Worm (Caenorhabditis elegans) whole organism, L4 larva: Measurements from ENCODE around the gene Y51B9A.5.

Source experiments
- F26F4.8 ChIP-seq: fragments of 200-800 bp; sonication (Bioruptor generic); conservative IDR thresholded peaks from 2 replicates; pipeline ENCODE4 v1.3.6; 2022; ENCODE audit warnings: missing genetic modification characterization, missing compliant biosample characterization
- Y105C5A.15 ChIP-seq: fragments of 200-800 bp; sonication (Bioruptor generic); IDR thresholded peaks from 2 replicates; pipeline ENCODE4 v1.3.6; 2022; ENCODE audit warnings: missing genetic modification characterization, missing compliant biosample characterization
- Y48G9A.11 ChIP-seq: fragments of 200-800 bp; sonication (Bioruptor generic); IDR thresholded peaks from 2 replicates; pipeline ENCODE4 v1.3.6; 2022; ENCODE audit warnings: missing genetic modification reagents, missing genetic modification characterization, missing compliant biosample characterization
- Y5F2A.4 ChIP-seq: fragments of 200-800 bp; sonication (Bioruptor generic); optimal IDR thresholded peaks from 2 replicates; lab custom pipeline; 2018; ENCODE audit warnings: mild to moderate bottlenecking, missing genetic modification characterization, missing compliant biosample characterization
- ZK546.5 ChIP-seq, 2 experiments: sonication (generic microtip); optimal IDR thresholded peaks; 2 replicates each; lab custom pipeline; 2017; ENCODE audit warnings: missing biosample characterization in 2 of 2, missing genetic modification characterization in 2 of 2
- aha-1 ChIP-seq: fragments of 150-350 bp; peaks from one replicate; lab custom pipeline; 2014; ENCODE audit warnings: missing biosample characterization, missing genetic modification characterization
- aly-2 ChIP-seq: sonication (generic microtip); optimal IDR thresholded peaks from 2 replicates; lab custom pipeline; 2018; ENCODE audit warnings: missing biosample characterization, missing genetic modification characterization
- attf-4 ChIP-seq: sonication (generic microtip); optimal IDR thresholded peaks from 3 replicates; lab custom pipeline; 2017; ENCODE audit warnings: missing biosample characterization, missing genetic modification characterization
- ceh-28 ChIP-seq: fragments of 150-350 bp; optimal IDR thresholded peaks from 2 replicates; lab custom pipeline; 2014; ENCODE audit warnings: missing biosample characterization, missing genetic modification reagents, missing genetic modification characterization
- ceh-32 ChIP-seq: sonication (generic microtip); optimal IDR thresholded peaks from 2 replicates; lab custom pipeline; 2016; ENCODE audit warnings: mild to moderate bottlenecking, missing genetic modification characterization, missing compliant biosample characterization; ENCODE audit not compliant: poor library complexity
- ceh-82 ChIP-seq: sonication (generic microtip); optimal IDR thresholded peaks from 2 replicates; lab custom pipeline; 2017; ENCODE audit warnings: missing biosample characterization, missing genetic modification characterization
- ces-1 ChIP-seq: fragments of 150-350 bp; sonication (generic microtip); optimal IDR thresholded peaks from 4 replicates; lab custom pipeline; 2014; ENCODE audit warnings: missing biosample characterization, missing genetic modification reagents, missing genetic modification characterization
- ctbp-1 ChIP-seq: fragments of 200-800 bp; sonication (Bioruptor generic); IDR thresholded peaks from 2 replicates; pipeline ENCODE4 v1.3.6; 2022; ENCODE audit warnings: missing genetic modification reagents, missing genetic modification characterization, missing compliant biosample characterization
- daf-16 ChIP-seq, 3 experiments: sonication (generic microtip); optimal IDR thresholded peaks; 2 replicates each; lab custom pipeline; 2016 to 2017; ENCODE audit warnings: missing genetic modification characterization in 3 of 3, missing genetic modification reagents in 3 of 3, mild to moderate bottlenecking in 2 of 3, missing compliant biosample characterization in 2 of 3, missing biosample characterization in 1 of 3, moderate library complexity in 1 of 3
- daf-19 ChIP-seq: fragments of 200-800 bp; sonication (Bioruptor generic); conservative IDR thresholded peaks from 2 replicates; pipeline ENCODE4 v1.3.6; 2022; ENCODE audit warnings: missing genetic modification characterization, missing compliant biosample characterization
- daf-8 ChIP-seq: fragments of 200-800 bp; sonication (Bioruptor generic); IDR thresholded peaks from 2 replicates; pipeline ENCODE4 v1.3.6; 2022; ENCODE audit warnings: missing genetic modification characterization, missing compliant biosample characterization
- dmd-6 ChIP-seq: fragments of 200-800 bp; sonication (Bioruptor generic); IDR thresholded peaks from 2 replicates; pipeline ENCODE4 v1.3.6; 2022; ENCODE audit warnings: missing genetic modification reagents, missing genetic modification characterization, missing compliant biosample characterization
- dmd-8 ChIP-seq: fragments of 200-800 bp; sonication (Bioruptor generic); IDR thresholded peaks from 2 replicates; pipeline ENCODE4 v1.3.6; 2022; ENCODE audit warnings: missing genetic modification characterization, missing compliant biosample characterization
- egl-27 ChIP-seq: sonication (generic microtip); optimal IDR thresholded peaks from 3 replicates; lab custom pipeline; 2017; ENCODE audit warnings: missing biosample characterization, missing genetic modification reagents, missing genetic modification characterization
- egl-43 ChIP-seq: fragments of 200-800 bp; sonication (Bioruptor generic); IDR thresholded peaks from 2 replicates; pipeline ENCODE4 v1.3.6; 2022; ENCODE audit warnings: missing genetic modification reagents, missing genetic modification characterization, missing compliant biosample characterization
- fos-1 ChIP-seq: fragments of 150-350 bp; optimal IDR thresholded peaks from 2 replicates; lab custom pipeline; 2014; ENCODE audit warnings: missing biosample characterization, missing genetic modification characterization
- gei-8 ChIP-seq: fragments of 200-800 bp; sonication (Bioruptor generic); optimal IDR thresholded peaks from 2 replicates; lab custom pipeline; 2018; ENCODE audit warnings: mild to moderate bottlenecking, missing genetic modification characterization, missing compliant biosample characterization
- hif-1 ChIP-seq, 2 experiments: sonication (generic microtip); optimal IDR thresholded peaks; 2 replicates each; lab custom pipeline; 2016 to 2017; ENCODE audit warnings: missing compliant biosample characterization in 2 of 2, missing genetic modification characterization in 2 of 2, missing genetic modification reagents in 2 of 2, missing genotype in 2 of 2, mild to moderate bottlenecking in 1 of 2
- jun-1 ChIP-seq: fragments of 150-350 bp; optimal IDR thresholded peaks from 2 replicates; lab custom pipeline; 2014; ENCODE audit warnings: missing biosample characterization, missing genetic modification reagents, missing genetic modification characterization
- lim-7 ChIP-seq: fragments of 200-800 bp; sonication (Bioruptor generic); IDR thresholded peaks from 2 replicates; pipeline ENCODE4 v1.3.6; 2022; ENCODE audit warnings: missing genetic modification characterization, missing compliant biosample characterization
- nhr-10 ChIP-seq: fragments of 150-350 bp; optimal IDR thresholded peaks from 2 replicates; lab custom pipeline; 2014; ENCODE audit warnings: missing biosample characterization, missing genetic modification characterization
- nhr-11 ChIP-seq: fragments of 150-350 bp; optimal IDR thresholded peaks from 2 replicates; lab custom pipeline; 2014; ENCODE audit warnings: missing biosample characterization, missing genetic modification characterization
- nhr-237 ChIP-seq: sonication (generic microtip); optimal IDR thresholded peaks from 2 replicates; lab custom pipeline; 2017; ENCODE audit warnings: missing biosample characterization, missing genetic modification characterization
- nhr-42 ChIP-seq: fragments of 200-800 bp; sonication (Bioruptor generic); IDR thresholded peaks from 2 replicates; pipeline ENCODE4 v1.3.6; 2022; ENCODE audit warnings: missing genetic modification characterization, missing compliant biosample characterization
- nhr-77 ChIP-seq: fragments of 150-350 bp; optimal IDR thresholded peaks from 2 replicates; lab custom pipeline; 2014; ENCODE audit warnings: missing biosample characterization, missing genetic modification characterization
- pqm-1 ChIP-seq: sonication (generic microtip); optimal IDR thresholded peaks from 2 replicates; lab custom pipeline; 2017; ENCODE audit warnings: missing biosample characterization, missing genetic modification characterization
- set-16 ChIP-seq: fragments of 200-800 bp; sonication (Bioruptor generic); IDR thresholded peaks from 2 replicates; pipeline ENCODE4 v1.3.6; 2022; ENCODE audit warnings: missing genetic modification reagents, missing genetic modification characterization, missing compliant biosample characterization
- snpc-4 ChIP-seq: fragments of 150-350 bp; optimal IDR thresholded peaks from 2 replicates; lab custom pipeline; 2014; ENCODE audit warnings: missing biosample characterization, missing genetic modification characterization
- spr-3 ChIP-seq: fragments of 200-800 bp; sonication (Bioruptor generic); optimal IDR thresholded peaks from 2 replicates; lab custom pipeline; 2018; ENCODE audit warnings: mild to moderate bottlenecking, missing genetic modification characterization, missing compliant biosample characterization
- tag-97 ChIP-seq: fragments of 200-800 bp; sonication (Bioruptor generic); IDR thresholded peaks from 2 replicates; pipeline ENCODE4 v1.3.6; 2022; ENCODE audit warnings: missing genetic modification characterization, missing compliant biosample characterization
- tra-1 ChIP-seq: fragments of 200-800 bp; sonication (Bioruptor generic); IDR thresholded peaks from 2 replicates; pipeline ENCODE4 v1.3.6; 2022; ENCODE audit warnings: missing genetic modification reagents, missing genetic modification characterization, missing compliant biosample characterization
- unc-130 ChIP-seq: sonication (generic microtip); optimal IDR thresholded peaks from 2 replicates; lab custom pipeline; 2016; ENCODE audit warnings: missing genetic modification reagents, missing genetic modification characterization, missing compliant biosample characterization
- unc-39 ChIP-seq: sonication (generic microtip); optimal IDR thresholded peaks from 2 replicates; lab custom pipeline; 2017; ENCODE audit warnings: missing biosample characterization, missing genetic modification characterization
- unc-62 ChIP-seq, 3 experiments: fragments of 150-350 bp in 1 of 3; sonication (generic microtip); optimal IDR thresholded peaks in 2 of 3; peaks in 1 of 3; 1 replicate in 1 of 3; 2 replicates in 2 of 3; lab custom pipeline; 2014 to 2017; ENCODE audit warnings: missing biosample characterization in 3 of 3, missing genetic modification characterization in 3 of 3, missing genetic modification reagents in 3 of 3, missing genotype in 1 of 3
- vab-7 ChIP-seq: fragments of 200-800 bp; sonication (Bioruptor generic); IDR thresholded peaks from 2 replicates; pipeline ENCODE4 v1.3.6; 2022; ENCODE audit warnings: missing genetic modification reagents, missing genetic modification characterization, missing compliant biosample characterization
- zip-11 ChIP-seq: fragments of 200-800 bp; sonication (Bioruptor generic); IDR thresholded peaks from 2 replicates; pipeline ENCODE4 v1.3.6; 2022; ENCODE audit warnings: missing genetic modification characterization, missing compliant biosample characterization
- ztf-11 ChIP-seq: fragments of 150-350 bp; optimal IDR thresholded peaks from 2 replicates; lab custom pipeline; 2014; ENCODE audit warnings: missing biosample characterization, missing genetic modification characterization

Gene Y51B9A.5

DNA sequence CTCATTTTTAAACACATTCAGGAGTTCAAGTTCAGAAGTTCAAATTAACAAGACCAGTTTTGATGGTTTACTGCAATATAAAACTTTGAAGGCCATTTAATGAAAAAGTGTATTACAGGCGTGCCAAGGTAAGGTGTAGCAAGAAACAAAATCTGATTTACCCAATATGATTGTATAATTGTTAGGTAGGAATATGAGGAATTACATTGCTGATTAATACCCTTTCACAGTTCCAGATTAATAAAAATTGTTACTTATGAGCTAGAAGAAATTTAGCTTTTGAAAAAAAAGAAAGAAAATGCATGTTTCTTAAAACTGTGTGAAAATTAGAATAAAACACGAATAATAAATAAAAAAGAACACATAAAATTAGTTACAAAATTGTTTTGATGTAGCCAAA lies 29.7 kb downstream of the Y51B9A.5 start, which contains the start of gene kin-15:
Gene kin-15 (minus strand): TSS at position 101 of the 400 bp plus-strand sequence.
- TF ChIP-seq nhr-77 (tag; lab: Kevin White, UChicago) (no peak), Y48G9A.11 (GFP tag; lab: Robert Waterston, UW) (no peak), jun-1 (no peak), daf-8 (GFP tag; lab: Robert Waterston, UW) (no peak)

DNA sequence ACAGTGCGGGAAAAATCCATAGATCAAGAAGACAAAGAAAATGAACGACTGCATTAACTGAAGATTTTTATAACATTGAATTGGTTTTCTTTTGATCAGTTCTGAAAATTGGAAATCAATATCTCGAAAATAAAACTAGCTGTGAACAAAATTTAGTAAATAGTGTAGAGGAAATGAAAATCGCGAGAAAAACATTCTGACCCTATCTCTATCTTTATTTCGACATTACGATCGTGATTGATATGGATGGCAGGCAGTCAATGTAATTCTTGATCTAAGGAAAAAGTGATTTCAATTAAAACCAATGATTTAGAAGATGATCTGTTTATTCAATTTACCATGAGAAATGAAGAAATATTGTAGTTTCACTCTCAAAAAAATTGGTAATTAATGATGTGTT lies 32.1 kb downstream of the Y51B9A.5 start, which contains the start of gene kin-16:
Gene kin-16 (minus strand): TSS at position 101 of the 400 bp plus-strand sequence.
- no peak for TF ChIP-seq ceh-28 (tag; lab: Kevin White, UChicago)
- TF ChIP-seq nhr-77 (tag; lab: Kevin White, UChicago): no peak
- no peak for TF ChIP-seq F26F4.8 (GFP tag; lab: Robert Waterston, UW)
- TF ChIP-seq hif-1 (tag; optimal IDR thresholded peaks at IDR 0.05; lab: Kevin White, UChicago): no peak
- TF ChIP-seq Y105C5A.15: no peak
- no peak for TF ChIP-seq spr-3
- TF ChIP-seq aly-2: no peak
- TF ChIP-seq zip-11: no peak
- no peak for TF ChIP-seq dmd-8
- no peak for TF ChIP-seq ZK546.5 (tag; optimal IDR thresholded peaks at IDR 0.05; lab: Kevin White, UChicago)
- TF ChIP-seq unc-39 (tag; lab: Kevin White, UChicago): no peak
- TF ChIP-seq unc-62 (GFP tag; optimal IDR thresholded peaks at IDR 0.05 in 1 of 2; lab: Kevin White, UChicago): no peak
- TF ChIP-seq unc-62 (tag; optimal IDR thresholded peaks at IDR 0.05; lab: Kevin White, UChicago): no peak
- no peak for TF ChIP-seq pqm-1 (tag; lab: Kevin White, UChicago)
- no peak for TF ChIP-seq egl-27 (tag; lab: Kevin White, UChicago)
- TF ChIP-seq dmd-6 (GFP tag; lab: Robert Waterston, UW): no peak
- TF ChIP-seq fos-1 (tag; lab: Kevin White, UChicago): no peak
- TF ChIP-seq aha-1 (tag; lab: Kevin White, UChicago): no peak
- TF ChIP-seq unc-130: no peak
- TF ChIP-seq ceh-82 (tag; lab: Kevin White, UChicago): no peak
- no peak for TF ChIP-seq nhr-237 (tag; lab: Kevin White, UChicago)
- TF ChIP-seq, all 104 proteins: peak for 0

DNA sequence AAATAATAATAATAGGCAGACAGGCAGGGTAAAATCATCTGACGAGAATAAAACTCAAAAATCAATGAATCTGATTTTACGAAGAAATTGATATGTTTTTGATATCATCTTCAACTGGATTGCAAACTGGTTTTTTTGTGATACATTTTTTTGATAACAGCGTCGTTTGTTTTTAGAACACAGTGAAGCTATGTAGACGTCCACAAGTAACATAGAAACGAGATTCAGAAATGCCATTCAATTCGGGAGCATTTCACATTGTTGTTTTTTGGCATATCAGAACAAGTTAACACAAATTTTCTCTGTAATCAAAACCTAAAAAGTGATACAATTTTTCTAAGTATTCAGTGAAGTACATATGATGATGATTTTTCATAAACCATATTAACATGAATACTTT lies 34.3 kb downstream of the Y51B9A.5 start, which contains the start of gene chil-13:
Gene chil-13 (minus strand): TSS at position 101 of the 400 bp plus-strand sequence.
- no peak for TF ChIP-seq jun-1
- no peak for TF ChIP-seq daf-19 (GFP tag; lab: Robert Waterston, UW)
- no peak for TF ChIP-seq ceh-28 (tag; lab: Kevin White, UChicago)
- TF ChIP-seq egl-27 (tag; lab: Kevin White, UChicago): no peak
- TF ChIP-seq vab-7 (GFP tag; lab: Robert Waterston, UW): no peak

ce11 chrII:9438853-9439252 lies 34.9 kb downstream of the Y51B9A.5 start:
- TF ChIP-seq spr-3 (no peak), aha-1 (tag; lab: Kevin White, UChicago) (peak; percentile 3), unc-62 (GFP tag; optimal IDR thresholded peaks at IDR 0.05 in 1 of 2; lab: Kevin White, UChicago) (peak in 1 of 2 experiments; percentile 91), unc-62 (tag; optimal IDR thresholded peaks at IDR 0.05; lab: Kevin White, UChicago) (no peak)

- TF ChIP-seq daf-16 (GFP tag; optimal IDR thresholded peaks at IDR 0.05; lab: Kevin White, UChicago): no peak
- no peak for TF ChIP-seq daf-16 (tag; optimal IDR thresholded peaks at IDR 0.05; lab: Kevin White, UChicago)
- TF ChIP-seq attf-4 (tag; lab: Kevin White, UChicago): no peak
Measured at ce11 chrII:9440060-9440459, 36.1 kb downstream of the Y51B9A.5 start, which contains the start of gene chil-17. Gene chil-17, minus strand, starts transcription at chrII:9440160.

ce11 chrII:9441838-9442237 lies 37.9 kb downstream of the Y51B9A.5 start, which contains the start of gene chil-16:
Gene chil-16, minus strand, starts transcription at chrII:9441938.
- no peak for TF ChIP-seq gei-8
- no peak for TF ChIP-seq Y5F2A.4 (GFP tag; lab: Kevin White, UChicago)
- TF ChIP-seq ztf-11 (tag; lab: Kevin White, UChicago): no peak
- no peak for TF ChIP-seq nhr-10 (tag; lab: Kevin White, UChicago)
- no peak for TF ChIP-seq lim-7
- no peak for TF ChIP-seq ctbp-1 (GFP tag; lab: Robert Waterston, UW)
- no peak for TF ChIP-seq ces-1 (GFP tag; lab: Kevin White, UChicago)
- no peak for TF ChIP-seq nhr-11 (tag; lab: Kevin White, UChicago)
- no peak for TF ChIP-seq set-16
- TF ChIP-seq egl-43 (GFP tag; lab: Robert Waterston, UW): no peak
- no peak for TF ChIP-seq ceh-32 (tag; lab: Kevin White, UChicago)
- TF ChIP-seq tra-1: no peak
- TF ChIP-seq tag-97: no peak
- no peak for TF ChIP-seq egl-27 (tag; lab: Kevin White, UChicago)
- no peak for TF ChIP-seq snpc-4
- no peak for TF ChIP-seq nhr-42 (GFP tag; lab: Robert Waterston, UW)
- TF ChIP-seq unc-62 (GFP tag; optimal IDR thresholded peaks at IDR 0.05 in 1 of 2; lab: Kevin White, UChicago): no peak
- no peak for TF ChIP-seq unc-62 (tag; optimal IDR thresholded peaks at IDR 0.05; lab: Kevin White, UChicago)
